Fruit fly (Drosophila melanogaster) whole organism, wandering third instar larva: Measurements from ENCODE around the gene CG8353.

ENCODE experiments used
- Abd-B ChIP-seq: fragments of >200 bp; optimal IDR thresholded peaks from 2 replicates; lab custom pipeline; 2017; ENCODE audit warnings: missing biosample characterization, missing genetic modification characterization
- CG9705 ChIP-seq: fragments of 200-800 bp; sonication (Bioruptor generic); optimal IDR thresholded peaks from 2 replicates; lab custom pipeline; 2018; ENCODE audit warnings: missing biosample characterization, mild to moderate bottlenecking, missing genetic modification characterization
- CrebA ChIP-seq: fragments of 200-800 bp; sonication (Bioruptor generic); optimal IDR thresholded peaks from 2 replicates; lab custom pipeline; 2016; ENCODE audit warnings: missing biosample characterization, mild to moderate bottlenecking, missing genetic modification characterization, borderline replicate concordance
- Dfd ChIP-seq: fragments of >200 bp; optimal IDR thresholded peaks from 2 replicates; lab custom pipeline; 2017; ENCODE audit warnings: missing biosample characterization, missing genetic modification characterization
- HLH106 ChIP-seq: fragments of 200-800 bp; optimal IDR thresholded peaks from 3 replicates; lab custom pipeline; 2019; ENCODE audit warnings: missing biosample characterization, mild to moderate bottlenecking, missing genetic modification characterization, moderate library complexity
- Hnf4 ChIP-seq: fragments of 200-800 bp; sonication (Bioruptor generic); optimal IDR thresholded peaks from 2 replicates; lab custom pipeline; 2016; ENCODE audit warnings: missing biosample characterization, mild to moderate bottlenecking, missing genetic modification characterization
- Hr83 ChIP-seq: fragments of 200-300 bp; sonication (Bioruptor generic); optimal IDR thresholded peaks from 2 replicates; lab custom pipeline; 2016; ENCODE audit warnings: missing biosample characterization, mild to moderate bottlenecking, missing genetic modification characterization, moderate library complexity; ENCODE audit not compliant: poor library complexity, severe bottlenecking
- Myc ChIP-seq: fragments of >200 bp; optimal IDR thresholded peaks from 2 replicates; lab custom pipeline; 2017
- OdsH ChIP-seq: fragments of 200-800 bp; sonication (Bioruptor generic); optimal IDR thresholded peaks from 2 replicates; lab custom pipeline; 2016; ENCODE audit warnings: missing biosample characterization, mild to moderate bottlenecking, missing genetic modification characterization
- Rel ChIP-seq, 2 experiments: fragments of 200-800 bp; sonication (Bioruptor generic) in 1 of 2; optimal IDR thresholded peaks; 2 replicates in 1 of 2; 3 replicates in 1 of 2; lab custom pipeline; 2016 to 2019; ENCODE audit warnings: mild to moderate bottlenecking in 2 of 2, missing biosample characterization in 2 of 2, missing genetic modification characterization in 2 of 2, moderate library complexity in 1 of 2
- Sp1 ChIP-seq: fragments of 200-800 bp; sonication (Bioruptor generic); optimal IDR thresholded peaks from 3 replicates; lab custom pipeline; 2019; ENCODE audit warnings: missing biosample characterization, mild to moderate bottlenecking, missing genetic modification characterization, moderate library complexity
- Vsx2 ChIP-seq: fragments of 200-300, 225-300 bp; sonication (Bioruptor generic); optimal IDR thresholded peaks from 2 replicates; lab custom pipeline; 2018; ENCODE audit warnings: missing biosample characterization, missing genetic modification characterization; ENCODE audit not compliant: partially characterized antibody
- br ChIP-seq: fragments of 200-800 bp; sonication (Bioruptor generic); optimal IDR thresholded peaks from 2 replicates; lab custom pipeline; 2016; ENCODE audit warnings: missing biosample characterization, missing genetic modification characterization
- brk ChIP-seq: fragments of 200-800 bp; sonication (Bioruptor generic); optimal IDR thresholded peaks from 2 replicates; lab custom pipeline; 2016; ENCODE audit warnings: missing biosample characterization, mild to moderate bottlenecking, missing genetic modification characterization
- dmrt93B ChIP-seq: fragments of 200-800 bp; sonication (Bioruptor generic); optimal IDR thresholded peaks from 2 replicates; lab custom pipeline; 2018; ENCODE audit warnings: missing biosample characterization, mild to moderate bottlenecking, missing genetic modification characterization
- dsf ChIP-seq: sonication (Bioruptor generic); optimal IDR thresholded peaks from 2 replicates; lab custom pipeline; 2016; ENCODE audit warnings: missing biosample characterization, missing genetic modification characterization, borderline replicate concordance
- ey ChIP-seq: fragments of 200-800 bp; sonication (Bioruptor generic); optimal IDR thresholded peaks from 2 replicates; lab custom pipeline; 2016; ENCODE audit warnings: missing biosample characterization, missing genetic modification characterization
- foxo ChIP-seq, 2 experiments: fragments of 200-800 bp; sonication (Bioruptor generic); optimal IDR thresholded peaks; 2 replicates in 1 of 2; 3 replicates in 1 of 2; lab custom pipeline; 2016 to 2017; ENCODE audit warnings: missing biosample characterization in 2 of 2, missing genetic modification characterization in 2 of 2
- fru ChIP-seq: fragments of 200-800 bp; sonication (Bioruptor generic); optimal IDR thresholded peaks from 3 replicates; lab custom pipeline; 2016; ENCODE audit warnings: missing biosample characterization, mild to moderate bottlenecking, missing genetic modification characterization
- h ChIP-seq: fragments of 200-800 bp; sonication (Bioruptor generic); optimal IDR thresholded peaks from 3 replicates; lab custom pipeline; 2016; ENCODE audit warnings: missing biosample characterization, mild to moderate bottlenecking, missing genetic modification characterization
- jim ChIP-seq: fragments of 175-275, 200-325 bp; sonication (Bioruptor generic); optimal IDR thresholded peaks from 2 replicates; lab custom pipeline; 2016; ENCODE audit warnings: missing biosample characterization, mild to moderate bottlenecking, missing genetic modification characterization
- lola ChIP-seq: fragments of >200 bp; optimal IDR thresholded peaks from 2 replicates; lab custom pipeline; 2017; ENCODE audit warnings: missing biosample characterization, missing genetic modification characterization
- pan ChIP-seq: fragments of >200 bp; optimal IDR thresholded peaks from 2 replicates; lab custom pipeline; 2017
- psq ChIP-seq: fragments of 200-800 bp; sonication (Bioruptor generic); optimal IDR thresholded peaks from 3 replicates; lab custom pipeline; 2017; ENCODE audit warnings: missing biosample characterization, mild to moderate bottlenecking, missing genetic modification characterization, moderate library complexity
- rgr ChIP-seq: fragments of 200-800 bp; sonication (Bioruptor generic); optimal IDR thresholded peaks from 3 replicates; lab custom pipeline; 2016; ENCODE audit warnings: missing biosample characterization, mild to moderate bottlenecking, missing genetic modification characterization
- sage ChIP-seq: fragments of 200-800 bp; sonication (Bioruptor generic); optimal IDR thresholded peaks from 2 replicates; lab custom pipeline; 2016; ENCODE audit warnings: missing biosample characterization, mild to moderate bottlenecking, missing genetic modification characterization
- tai ChIP-seq: sonication (Bioruptor generic); optimal IDR thresholded peaks from 2 replicates; lab custom pipeline; 2016; ENCODE audit warnings: missing biosample characterization, missing genetic modification characterization
- usp ChIP-seq: fragments of >200 bp; optimal IDR thresholded peaks from 2 replicates; lab custom pipeline; 2017; ENCODE audit warnings: missing biosample characterization, missing genetic modification characterization
- woc ChIP-seq: sonication (Bioruptor generic); optimal IDR thresholded peaks from 2 replicates; lab custom pipeline; 2016; ENCODE audit warnings: missing biosample characterization, mild to moderate bottlenecking, missing genetic modification characterization

Gene CG8353

dm6 chr2L:8230255-8230654 lies 16.4 kb downstream of the CG8353 start:
- TF ChIP-seq tai (GFP tag; lab: Kevin White, UChicago) (no peak), OdsH (GFP tag; lab: Kevin White, UChicago) (peak; percentile 5)

dm6 chr2L:8232389-8232788 lies 18.5 kb downstream of the CG8353 start:
- TF ChIP-seq ey (GFP tag; lab: Kevin White, UChicago) (peak; percentile 42), pan (lab: Kevin White, UChicago) (no peak), lola (GFP tag; lab: Kevin White, UChicago) (no peak), Hnf4 (GFP tag; lab: Kevin White, UChicago) (peak; percentile 37), HLH106 (tag; lab: Kevin White, UChicago) (peak; percentile 14), dmrt93B (no peak), woc (GFP tag; lab: Kevin White, UChicago) (no peak), Abd-B (GFP tag; lab: Kevin White, UChicago) (no peak), fru (peak; percentile 43), Dfd (GFP tag; lab: Kevin White, UChicago) (no peak), foxo (GFP tag; optimal IDR thresholded peaks at IDR 0.05; lab: Kevin White, UChicago) (peak in 1 of 2 experiments; percentile 34), psq (GFP tag; lab: Kevin White, UChicago) (peak; percentile 3), sage (GFP tag; lab: Kevin White, UChicago) (no peak), rgr (peak; percentile 42), h (GFP tag; lab: Kevin White, UChicago) (peak; percentile 37), tai (GFP tag; lab: Kevin White, UChicago) (no peak), br (GFP tag; lab: Kevin White, UChicago) (peak; percentile 41)
- TF ChIP-seq, all 38 proteins: peak for 9

dm6 chr2L:8233571-8233970 lies 19.7 kb downstream of the CG8353 start:
- TF ChIP-seq tai (GFP tag; lab: Kevin White, UChicago) (no peak), Sp1 (GFP tag; lab: Kevin White, UChicago) (peak; percentile 28), rgr (peak; percentile 50), Hnf4 (GFP tag; lab: Kevin White, UChicago) (peak; percentile 27), dsf (GFP tag; lab: Kevin White, UChicago) (no peak), Rel (GFP tag; optimal IDR thresholded peaks at IDR 0.05; lab: Kevin White, UChicago) (no peak), Rel (tag; optimal IDR thresholded peaks at IDR 0.05; lab: Kevin White, UChicago) (peak; percentile 15), usp (GFP tag; lab: Kevin White, UChicago) (no peak), br (GFP tag; lab: Kevin White, UChicago) (peak; percentile 42), h (GFP tag; lab: Kevin White, UChicago) (peak; percentile 21), OdsH (GFP tag; lab: Kevin White, UChicago) (peak; percentile 15), Hr83 (GFP tag; lab: Kevin White, UChicago) (peak; percentile 20), CG9705 (GFP tag; lab: Kevin White, UChicago) (peak; percentile 16)

dm6 chr2L:8239032-8239650 lies 25.3 kb downstream of the CG8353 start:
- TF ChIP-seq foxo (GFP tag; optimal IDR thresholded peaks at IDR 0.05; lab: Kevin White, UChicago): no peak
- TF ChIP-seq h (GFP tag; lab: Kevin White, UChicago): peak; percentile 24
- peak; percentile 27 for TF ChIP-seq OdsH (GFP tag; lab: Kevin White, UChicago)
- no peak for TF ChIP-seq usp (GFP tag; lab: Kevin White, UChicago)

dm6 chr2L:8239712-8240245 lies 25.9 kb downstream of the CG8353 start, which contains the start of gene Pvr:
Pvr (minus strand) TSS chr2L:8239878.
- TF ChIP-seq Vsx2 (GFP tag; lab: Kevin White, UChicago): no peak
- TF ChIP-seq jim (GFP tag; lab: Kevin White, UChicago): peak; percentile 30
- TF ChIP-seq tai (GFP tag; lab: Kevin White, UChicago): peak; percentile 19
- TF ChIP-seq Myc (lab: Kevin White, UChicago): peak; percentile 88
- peak; percentile 15 for TF ChIP-seq CrebA (GFP tag; lab: Kevin White, UChicago)
- no peak for TF ChIP-seq pan (lab: Kevin White, UChicago)
- TF ChIP-seq sage (GFP tag; lab: Kevin White, UChicago): peak; percentile 42
- TF ChIP-seq h (GFP tag; lab: Kevin White, UChicago): peak; percentile 18
- peak; percentile 46 for TF ChIP-seq Hr83 (GFP tag; lab: Kevin White, UChicago)
- no peak for TF ChIP-seq usp (GFP tag; lab: Kevin White, UChicago)
- TF ChIP-seq Abd-B (GFP tag; lab: Kevin White, UChicago): no peak
- peak; percentile 68 for TF ChIP-seq brk (GFP tag; lab: Kevin White, UChicago)
- no peak for TF ChIP-seq dmrt93B
